Worm (Caenorhabditis elegans): Measurements from ENCODE around the gene F32A5.4.

- no peak for TF ChIP-seq lin-32 (GFP tag; optimal IDR thresholded peaks at IDR 0.05)
- TF ChIP-seq nhr-237 (tag; optimal IDR thresholded peaks at IDR 0.05): no peak
- TF ChIP-seq lin-13 (tag; optimal IDR thresholded peaks at IDR 0.05): no peak
- no peak for TF ChIP-seq M03D4.4 (tag; optimal IDR thresholded peaks at IDR 0.05)
- TF ChIP-seq drap-1 (GFP tag; optimal IDR thresholded peaks at IDR 0.05): no peak
Observed at ce11 chrII:7204951-7205350, 24.0 kb upstream of the F32A5.4 start, which contains the start of gene srd-58.

Measured in whole organism, mixed stage, embryonic.